Worm (Caenorhabditis elegans) whole organism, midembryonic: Measurements from ENCODE around the gene ciao-2B.
"Not testable (repeated sequence)": the region's sequence is repeated elsewhere in the genome, so short reads cannot be mapped to it uniquely, and the experiment has no call there.

Experiments
- T22C8.4 ChIP-seq: fragments of 200-800 bp; sonication (Bioruptor generic); IDR thresholded peaks from 2 replicates; pipeline ENCODE4 v1.3.6; 2022; ENCODE audit warnings: missing genetic modification characterization, missing compliant biosample characterization
- cog-1 ChIP-seq: sonication (generic microtip); optimal IDR thresholded peaks from 2 replicates; lab custom pipeline; 2016; ENCODE audit warnings: missing genetic modification characterization, missing compliant biosample characterization
- flt-1 ChIP-seq: fragments of 200-800 bp; sonication (Bioruptor generic); IDR thresholded peaks from 2 replicates; pipeline ENCODE4 v1.3.6; 2022; ENCODE audit warnings: missing genetic modification characterization, missing compliant biosample characterization
- klf-2 ChIP-seq: fragments of 200-800 bp; sonication (Bioruptor generic); conservative IDR thresholded peaks from 2 replicates; pipeline ENCODE4 v1.3.6; 2022; ENCODE audit warnings: missing genetic modification reagents, missing genetic modification characterization, missing compliant biosample characterization
- med-1 ChIP-seq: sonication (generic microtip); optimal IDR thresholded peaks from 2 replicates; lab custom pipeline; 2017; ENCODE audit warnings: missing genetic modification characterization, mild to moderate bottlenecking, missing compliant biosample characterization, antibody characterized with exemption, missing genetic modification reagents; ENCODE audit not compliant: insufficient read depth
- ref-1 ChIP-seq: fragments of 200-800 bp; sonication (Bioruptor generic); conservative IDR thresholded peaks from 2 replicates; pipeline ENCODE4 v1.3.6; 2022; ENCODE audit warnings: missing genetic modification reagents, missing genetic modification characterization, missing compliant biosample characterization
- tab-1 ChIP-seq: fragments of 200-800 bp; sonication (Bioruptor generic); IDR thresholded peaks from 2 replicates; pipeline ENCODE4 v1.3.6; 2022; ENCODE audit warnings: missing genetic modification characterization, missing compliant biosample characterization
- ztf-23 ChIP-seq: fragments of 200-800 bp; sonication (Bioruptor generic); IDR thresholded peaks from 2 replicates; pipeline ENCODE4 v1.3.6; 2022; ENCODE audit warnings: missing genetic modification reagents, missing genetic modification characterization, missing compliant biosample characterization
- ztf-29 ChIP-seq: fragments of 200-800 bp; sonication (Bioruptor generic); IDR thresholded peaks from 2 replicates; pipeline ENCODE4 v1.3.6; 2022; ENCODE audit warnings: missing genetic modification reagents, missing genetic modification characterization, missing compliant biosample characterization

Gene ciao-2B

ce11 chrIII:13404418-13404817 is 34.9 kb downstream of the ciao-2B start, which contains the start of gene ttr-52:
Gene ttr-52, plus strand, starts transcription at chrIII:13404718.
- no peak for TF ChIP-seq tab-1 (GFP tag; lab: Robert Waterston, UW)
- no peak for TF ChIP-seq cog-1
- no peak for TF ChIP-seq flt-1

ce11 chrIII:13402934-13403333 is 36.4 kb downstream of the ciao-2B start, which contains the start of gene mig-18:
Gene mig-18, plus strand, starts transcription at chrIII:13403234.
- TF ChIP-seq tab-1 (GFP tag; lab: Robert Waterston, UW) (no peak), cog-1 (no peak), flt-1 (no peak), ref-1 (GFP tag; lab: Robert Waterston, UW) (no peak), ztf-23 (GFP tag; lab: Robert Waterston, UW) (no peak), T22C8.4 (GFP tag; lab: Robert Waterston, UW) (no peak), ztf-29 (no peak), med-1 (GFP tag; lab: Kevin White, UChicago) (no peak), klf-2 (no peak)

ce11 chrIII:13401673-13402258 is 37.6 kb downstream of the ciao-2B start, which contains the start of the genes srlf-9 and srlf-10:
Gene srlf-9, minus strand, starts transcription at chrIII:13401773.
Gene srlf-10, plus strand, starts transcription at chrIII:13402208.
- not testable (repeated sequence) for TF ChIP-seq med-1 (GFP tag; lab: Kevin White, UChicago); cog-1; T22C8.4 (GFP tag; lab: Robert Waterston, UW)

- no peak for TF ChIP-seq flt-1
Observed at ce11 chrIII:13395262-13395661, 44.1 kb downstream of the ciao-2B start, which contains the start of gene F11F1.1. Gene F11F1.1, plus strand, starts transcription at chrIII:13395562.

ce11 chrIII:13393647-13394046 is 45.7 kb downstream of the ciao-2B start, which contains the start of gene qdpr-1:
Gene qdpr-1, plus strand, starts transcription at chrIII:13393910.
- TF ChIP-seq klf-2 (no peak), ztf-29 (no peak), med-1 (GFP tag; lab: Kevin White, UChicago) (no peak), ref-1 (GFP tag; lab: Robert Waterston, UW) (no peak), ztf-23 (GFP tag; lab: Robert Waterston, UW) (no peak), flt-1 (no peak), tab-1 (GFP tag; lab: Robert Waterston, UW) (no peak), T22C8.4 (GFP tag; lab: Robert Waterston, UW) (no peak), cog-1 (no peak)

- TF ChIP-seq cog-1, result no peak
- TF ChIP-seq med-1 (GFP tag; lab: Kevin White, UChicago), result no peak
- TF ChIP-seq tab-1 (GFP tag; lab: Robert Waterston, UW), result no peak
- no peak for TF ChIP-seq klf-2
- TF ChIP-seq T22C8.4 (GFP tag; lab: Robert Waterston, UW), result no peak
- no peak for TF ChIP-seq ztf-29
- no peak for TF ChIP-seq ztf-23 (GFP tag; lab: Robert Waterston, UW)
- no peak for TF ChIP-seq flt-1
- TF ChIP-seq ref-1 (GFP tag; lab: Robert Waterston, UW), result no peak
Observed at ce11 chrIII:13393239-13393638, 46.1 kb downstream of the ciao-2B start, which contains the start of gene dnj-17. Gene dnj-17, minus strand, starts transcription at chrIII:13393339.

- TF ChIP-seq tab-1 (GFP tag; lab: Robert Waterston, UW) (no peak), med-1 (GFP tag; lab: Kevin White, UChicago) (no peak), flt-1 (no peak), ztf-29 (no peak), ztf-23 (GFP tag; lab: Robert Waterston, UW) (no peak), ref-1 (GFP tag; lab: Robert Waterston, UW) (no peak), klf-2 (no peak), cog-1 (no peak), T22C8.4 (GFP tag; lab: Robert Waterston, UW) (no peak)
Observed at ce11 chrIII:13390789-13391188, 48.6 kb downstream of the ciao-2B start.

ce11 chrIII:13389078-13389477 is 50.3 kb downstream of the ciao-2B start, which contains the start of gene T03F6.3:
Gene T03F6.3, plus strand, starts transcription at chrIII:13389395.
- TF ChIP-seq med-1 (GFP tag; lab: Kevin White, UChicago) (no peak), ztf-23 (GFP tag; lab: Robert Waterston, UW) (no peak), ztf-29 (no peak), klf-2 (no peak), tab-1 (GFP tag; lab: Robert Waterston, UW) (no peak), cog-1 (no peak), T22C8.4 (GFP tag; lab: Robert Waterston, UW) (no peak), ref-1 (GFP tag; lab: Robert Waterston, UW) (no peak), flt-1 (no peak)

ce11 chrIII:13388621-13389020 is 50.7 kb downstream of the ciao-2B start:
- no peak for TF ChIP-seq ztf-23 (GFP tag; lab: Robert Waterston, UW)
- TF ChIP-seq cog-1, result no peak
- no peak for TF ChIP-seq T22C8.4 (GFP tag; lab: Robert Waterston, UW)
- TF ChIP-seq med-1 (GFP tag; lab: Kevin White, UChicago), result no peak
- TF ChIP-seq tab-1 (GFP tag; lab: Robert Waterston, UW), result no peak
- no peak for TF ChIP-seq ref-1 (GFP tag; lab: Robert Waterston, UW)
- no peak for TF ChIP-seq flt-1
- no peak for TF ChIP-seq ztf-29
- TF ChIP-seq klf-2, result no peak
